Fruit fly (Drosophila melanogaster) Kc167 (cell line): ENCODE results near the gene CG10730.

ENCODE experiments used
- Myc ChIP-seq: fragments of >200 bp; optimal IDR thresholded peaks from 2 replicates; lab custom pipeline; 2017; ENCODE audit warnings: missing external identifiers
- Sin3A ChIP-seq: fragments of >200 bp; optimal IDR thresholded peaks from 2 replicates; lab custom pipeline; 2018; ENCODE audit warnings: missing external identifiers
- h ChIP-seq: fragments of >200 bp; optimal IDR thresholded peaks from 3 replicates; lab custom pipeline; 2018; ENCODE audit warnings: missing external identifiers
- insv ChIP-seq: fragments of >200 bp; optimal IDR thresholded peaks from 3 replicates; lab custom pipeline; 2018; ENCODE audit warnings: missing external identifiers
- psq ChIP-seq: fragments of >200 bp; optimal IDR thresholded peaks from 2 replicates; lab custom pipeline; 2017; ENCODE audit warnings: missing external identifiers
- ttk ChIP-seq: sonication (Bioruptor generic); optimal IDR thresholded peaks from 2 replicates; lab custom pipeline; 2017; ENCODE audit warnings: missing external identifiers

The CG10730 gene

DNA sequence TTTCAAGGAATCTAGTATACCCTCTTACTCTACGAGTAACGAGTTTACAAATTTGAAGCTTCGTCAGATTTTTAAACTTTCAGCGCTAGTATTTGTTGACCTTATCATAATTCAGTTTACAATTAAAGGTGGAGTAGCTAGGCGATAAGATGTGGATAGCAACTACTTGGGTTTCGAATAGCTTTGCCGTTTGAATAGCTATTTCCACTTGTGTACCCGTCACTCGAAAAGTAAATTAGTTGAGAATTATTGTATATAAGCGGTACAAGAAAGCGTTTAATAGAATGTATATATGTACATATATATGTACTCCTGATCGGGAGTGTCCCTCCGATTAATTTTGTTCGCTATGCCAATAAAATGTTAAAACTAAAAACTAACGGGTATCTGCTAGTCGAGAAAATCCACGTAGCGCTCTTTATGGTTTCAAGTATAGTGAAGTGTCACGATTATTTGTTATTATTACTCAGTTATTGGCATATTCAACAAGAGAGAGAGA lies 45.6 kb downstream of the CG10730 start:
- TF ChIP-seq h (lab: Kevin White, UChicago) (no peak), ttk (lab: Kevin White, UChicago) (no peak), Sin3A (lab: Kevin White, UChicago) (no peak), Myc (no peak), psq (lab: Kevin White, UChicago) (no peak), insv (lab: Kevin White, UChicago) (no peak)

DNA sequence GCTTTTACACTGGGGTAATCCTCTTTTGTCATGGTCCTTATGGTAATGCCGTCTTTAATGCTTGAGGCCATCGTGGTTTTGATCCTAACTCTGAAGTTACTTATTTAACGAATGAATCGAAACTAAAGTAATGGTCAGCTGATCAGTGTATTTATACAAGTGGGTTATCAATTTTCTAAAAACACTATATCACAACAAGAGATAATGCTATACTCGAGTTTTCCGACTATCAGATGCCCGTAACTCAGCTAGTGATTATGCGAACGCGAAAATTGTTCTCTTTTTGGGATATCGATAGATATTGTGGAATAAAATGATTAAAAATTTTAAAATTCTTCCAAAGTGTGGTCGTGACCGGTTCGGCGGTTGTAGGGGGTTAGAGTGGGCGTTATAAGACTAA lies 46.3 kb downstream of the CG10730 start, which contains the start of gene AANATL3:
AANATL3 (minus strand) TSS at position 101 of the 400 bp plus-strand sequence.
- TF ChIP-seq ttk (lab: Kevin White, UChicago) (no peak), insv (lab: Kevin White, UChicago) (no peak), h (lab: Kevin White, UChicago) (no peak), psq (lab: Kevin White, UChicago) (no peak), Sin3A (lab: Kevin White, UChicago) (no peak)

DNA sequence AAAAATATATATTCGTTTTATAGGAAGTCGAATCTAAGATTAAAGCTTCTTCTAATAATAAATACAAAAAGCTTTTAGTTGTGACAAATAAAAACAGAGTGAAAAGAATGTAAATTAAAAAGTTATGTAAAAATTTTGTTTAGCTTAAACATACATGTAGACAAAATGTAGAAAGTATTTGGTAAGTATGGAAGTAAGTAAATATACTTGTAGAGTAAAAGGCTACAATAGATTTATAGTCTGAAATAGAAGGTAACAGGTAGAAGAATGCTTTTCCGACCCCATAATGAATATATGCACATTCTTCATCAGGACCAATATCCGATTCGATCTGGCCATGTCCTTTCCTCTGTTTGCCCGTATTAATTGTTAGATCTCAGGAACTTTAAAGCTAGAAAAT lies 47.7 kb downstream of the CG10730 start:
- TF ChIP-seq Myc, result no peak
- no peak for TF ChIP-seq psq (lab: Kevin White, UChicago)
- no peak for TF ChIP-seq Sin3A (lab: Kevin White, UChicago)
- TF ChIP-seq h (lab: Kevin White, UChicago), result no peak

DNA sequence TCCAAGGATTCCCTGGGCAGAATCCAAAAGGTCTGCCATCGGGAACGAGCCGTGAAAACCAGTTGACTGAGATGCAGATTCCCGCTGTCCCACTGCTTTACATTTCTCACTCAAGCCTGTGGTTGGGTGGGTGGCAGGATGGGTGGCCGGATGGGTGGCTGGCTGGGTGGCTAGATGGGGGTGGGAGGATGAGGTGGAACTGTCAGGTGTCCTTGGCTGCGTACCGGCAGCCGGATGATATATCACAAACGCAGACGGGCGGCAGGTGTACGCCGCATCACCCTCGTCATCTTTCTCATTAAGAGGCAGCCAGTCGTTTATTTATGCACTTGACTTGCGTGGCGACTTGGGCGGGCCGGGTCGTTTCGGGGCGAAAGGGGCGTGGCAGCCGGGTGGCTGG lies 51.9 kb downstream of the CG10730 start:
- TF ChIP-seq Myc (no peak), psq (lab: Kevin White, UChicago) (no peak), Sin3A (lab: Kevin White, UChicago) (no peak), ttk (lab: Kevin White, UChicago) (no peak), h (lab: Kevin White, UChicago) (no peak), insv (lab: Kevin White, UChicago) (no peak)
